Fruit fly (Drosophila melanogaster): ENCODE data around the gene Osi16.

dm6 chr3R:6303738-6304137 lies 1.3 kb upstream of the Osi16 start, which contains the start of gene CG46396:
- TF ChIP-seq Sin3A (optimal IDR thresholded peaks at IDR 0.05) (no peak), psq (optimal IDR thresholded peaks at IDR 0.05) (no peak)
